Worm (Caenorhabditis elegans) whole organism, L4/young adult: ENCODE data around the gene T11G6.3.

Source experiments
- W03F9.2 ChIP-seq: fragments of 150-350 bp; optimal IDR thresholded peaks from 2 replicates; lab custom pipeline; 2014; ENCODE audit warnings: missing biosample characterization, missing genetic modification characterization
- dao-5 ChIP-seq: sonication (generic microtip); optimal IDR thresholded peaks from 2 replicates; lab custom pipeline; 2016; ENCODE audit warnings: missing genotype, missing genetic modification characterization, moderate library complexity, missing compliant biosample characterization

DNA sequence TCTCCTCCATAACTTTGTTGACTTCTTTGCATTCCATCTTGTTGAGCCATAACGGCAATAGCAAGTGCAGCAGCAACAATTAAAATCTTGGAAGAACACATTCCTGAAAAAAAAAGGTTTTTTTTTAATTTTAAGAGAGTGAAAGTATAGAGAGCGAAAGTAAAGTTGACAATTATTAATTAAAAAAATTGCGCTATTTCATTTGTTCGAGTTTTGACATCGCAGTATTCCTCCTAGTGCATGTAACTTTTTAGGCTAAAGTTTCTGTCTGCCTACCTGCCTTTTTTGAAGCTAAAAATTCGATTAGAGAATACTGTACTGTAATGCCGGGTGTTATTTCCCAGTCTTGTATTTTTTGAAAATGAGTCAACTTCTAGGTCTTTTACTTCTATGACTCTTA, 37.0 kb upstream of the T11G6.3 start, which contains the start of gene srlf-12:
- TF ChIP-seq dao-5 (tag; lab: Kevin White, UChicago): no peak
- TF ChIP-seq W03F9.2 (tag; lab: Kevin White, UChicago): no peak
